Worm (Caenorhabditis elegans): Measurements from ENCODE around the gene srt-36.
"Not testable (repeated sequence)": the region's sequence is repeated elsewhere in the genome, so short reads cannot be mapped to it uniquely, and the experiment has no call there.

- not testable (repeated sequence) for TF ChIP-seq nhr-25 (tag; optimal IDR thresholded peaks at IDR 0.05; ENCODE audit: borderline replicate concordance, insufficient read depth); nhr-76 (tag; optimal IDR thresholded peaks at IDR 0.05); dpl-1 (GFP tag; optimal IDR thresholded peaks at IDR 0.05); lsy-2 (tag; optimal IDR thresholded peaks at IDR 0.05); ceh-82 (tag; optimal IDR thresholded peaks at IDR 0.05); daf-8 (GFP tag; IDR thresholded peaks at IDR 0.05); ceh-20 (GFP tag; IDR thresholded peaks at IDR 0.05); lin-15B (tag; optimal IDR thresholded peaks at IDR 0.05); nhr-237 (tag; optimal IDR thresholded peaks at IDR 0.05); fkh-10 (GFP tag; optimal IDR thresholded peaks at IDR 0.05); hlh-30 (tag; optimal IDR thresholded peaks at IDR 0.05; ENCODE audit: insufficient read depth); daf-19 (GFP tag; conservative IDR thresholded peaks at IDR 0.05); F49E8.2 (tag; optimal IDR thresholded peaks at IDR 0.05; ENCODE audit: borderline replicate concordance)
Observed at ce11 chrV:4293425-4293824, 25.3 kb upstream of the srt-36 start, which contains the start of gene srh-194.
